Fruit fly (Drosophila melanogaster) whole organism, prepupa: ENCODE measurements around the gene milt.

Experiments
- CG10631 ChIP-seq: fragments of 200-800 bp; sonication (Bioruptor generic); optimal IDR thresholded peaks from 2 replicates; lab custom pipeline; 2016; ENCODE audit warnings: missing biosample characterization, missing genetic modification characterization
- CG11902 ChIP-seq: fragments of 200-800 bp; sonication (Bioruptor generic); optimal IDR thresholded peaks from 3 replicates; lab custom pipeline; 2016; ENCODE audit warnings: missing biosample characterization, missing genetic modification characterization
- CG16779 ChIP-seq: fragments of 200-800 bp; sonication (Bioruptor generic); optimal IDR thresholded peaks from 3 replicates; lab custom pipeline; 2017; ENCODE audit warnings: missing biosample characterization, mild to moderate bottlenecking, missing genetic modification characterization
- CG3919 ChIP-seq: fragments of 200-800 bp; sonication (Bioruptor generic); optimal IDR thresholded peaks from 3 replicates; lab custom pipeline; 2016; ENCODE audit warnings: missing biosample characterization, missing genetic modification characterization
- CG4318 ChIP-seq: fragments of 200-800 bp; sonication (Bioruptor generic); optimal IDR thresholded peaks from 3 replicates; lab custom pipeline; 2017; ENCODE audit warnings: missing biosample characterization, mild to moderate bottlenecking, missing genetic modification characterization
- Eip93F ChIP-seq: fragments of 200-800 bp; sonication (Bioruptor generic); optimal IDR thresholded peaks from 2 replicates; lab custom pipeline; 2016; ENCODE audit warnings: missing biosample characterization, mild to moderate bottlenecking, missing genetic modification characterization
- Ets96B ChIP-seq: fragments of 200-800 bp; optimal IDR thresholded peaks from 2 replicates; lab custom pipeline; 2019; ENCODE audit warnings: missing biosample characterization, mild to moderate bottlenecking, missing genetic modification characterization, moderate library complexity
- Hr4 ChIP-seq: fragments of 200-800 bp; sonication (Bioruptor generic); optimal IDR thresholded peaks from 3 replicates; lab custom pipeline; 2016; ENCODE audit warnings: missing biosample characterization, missing genetic modification characterization
- Met ChIP-seq: fragments of 200-800 bp; sonication (Bioruptor generic); optimal IDR thresholded peaks from 3 replicates; lab custom pipeline; 2016; ENCODE audit warnings: missing biosample characterization, missing genetic modification characterization
- esn ChIP-seq: fragments of 200-800 bp; sonication (Bioruptor generic); optimal IDR thresholded peaks from 2 replicates; lab custom pipeline; 2016; ENCODE audit warnings: missing biosample characterization, mild to moderate bottlenecking, missing genetic modification characterization, moderate library complexity
- fd59A ChIP-seq: fragments of 200-800 bp; sonication (Bioruptor generic); optimal IDR thresholded peaks from 2 replicates; lab custom pipeline; 2017; ENCODE audit warnings: missing biosample characterization, mild to moderate bottlenecking, missing genetic modification characterization, missing genetic modification reagents
- fkh ChIP-seq: fragments of 200-800 bp; sonication (Bioruptor generic); optimal IDR thresholded peaks from 3 replicates; lab custom pipeline; 2017; ENCODE audit warnings: missing biosample characterization, mild to moderate bottlenecking, missing genetic modification characterization, moderate library complexity
- ss ChIP-seq, 2 experiments: fragments of 200-800 bp; sonication (Bioruptor generic); optimal IDR thresholded peaks; 2 replicates in 1 of 2; 3 replicates in 1 of 2; lab custom pipeline; 2017 to 2018; ENCODE audit warnings: mild to moderate bottlenecking in 2 of 2, missing biosample characterization in 2 of 2, missing genetic modification characterization in 2 of 2, moderate library complexity in 1 of 2

- TF ChIP-seq CG4318 (GFP tag; lab: Kevin White, UChicago) = no peak
- TF ChIP-seq CG10631 (GFP tag; lab: Kevin White, UChicago) = no peak
- TF ChIP-seq esn (GFP tag; lab: Kevin White, UChicago) = no peak
- TF ChIP-seq fd59A (GFP tag; lab: Kevin White, UChicago) = no peak
- no peak for TF ChIP-seq Hr4
- no peak for TF ChIP-seq Eip93F (GFP tag; lab: Kevin White, UChicago)
- TF ChIP-seq CG11902 (GFP tag; lab: Kevin White, UChicago) = no peak
- no peak for TF ChIP-seq CG16779 (tag; lab: Kevin White, UChicago)
- TF ChIP-seq ss (GFP tag; optimal IDR thresholded peaks at IDR 0.05; lab: Kevin White, UChicago) = no peak
- no peak for TF ChIP-seq CG3919
- TF ChIP-seq fkh (GFP tag; lab: Kevin White, UChicago) = no peak
- no peak for TF ChIP-seq Ets96B (tag; lab: Kevin White, UChicago)
- TF ChIP-seq Met = no peak
Observed at dm6 chr2L:7028990-7029389, 8.6 kb upstream of the milt start.
